Fruit fly (Drosophila melanogaster) whole organism, wandering third instar larva: ENCODE data around the gene CG32260.

Source experiments
- Dfd ChIP-seq: fragments of >200 bp; optimal IDR thresholded peaks from 2 replicates; lab custom pipeline; 2017; ENCODE audit warnings: missing biosample characterization, missing genetic modification characterization
- HLH106 ChIP-seq: fragments of 200-800 bp; optimal IDR thresholded peaks from 3 replicates; lab custom pipeline; 2019; ENCODE audit warnings: missing biosample characterization, mild to moderate bottlenecking, missing genetic modification characterization, moderate library complexity
- Myc ChIP-seq: fragments of >200 bp; optimal IDR thresholded peaks from 2 replicates; lab custom pipeline; 2017
- dmrt93B ChIP-seq: fragments of 200-800 bp; sonication (Bioruptor generic); optimal IDR thresholded peaks from 2 replicates; lab custom pipeline; 2018; ENCODE audit warnings: missing biosample characterization, mild to moderate bottlenecking, missing genetic modification characterization
- psq ChIP-seq: fragments of 200-800 bp; sonication (Bioruptor generic); optimal IDR thresholded peaks from 3 replicates; lab custom pipeline; 2017; ENCODE audit warnings: missing biosample characterization, mild to moderate bottlenecking, missing genetic modification characterization, moderate library complexity

DNA sequence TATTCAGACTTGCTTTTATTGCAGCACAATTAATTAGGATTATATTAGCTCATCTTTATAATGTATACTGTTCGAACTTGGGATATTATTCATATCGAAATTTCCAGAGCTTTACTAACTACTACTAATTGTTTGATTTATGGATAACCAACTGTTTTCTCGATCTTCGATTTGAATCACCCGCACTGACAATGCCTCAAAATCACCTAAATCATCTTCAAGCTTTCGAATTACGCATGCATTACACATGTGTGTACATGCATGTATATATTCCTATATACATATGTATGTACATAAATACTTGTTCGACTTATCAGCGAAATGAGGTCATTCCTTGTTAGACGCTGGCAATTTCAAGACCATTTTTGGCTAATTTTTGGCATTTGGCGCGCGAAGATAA is 20.6 kb upstream of the CG32260 start:
- no peak for TF ChIP-seq Myc (lab: Kevin White, UChicago)
- no peak for TF ChIP-seq Dfd (GFP tag; lab: Kevin White, UChicago)
- TF ChIP-seq dmrt93B (GFP tag; lab: Kevin White, UChicago), result no peak
- no peak for TF ChIP-seq psq (GFP tag; lab: Kevin White, UChicago)
- TF ChIP-seq HLH106, result no peak
